ENCODE assay signal across 1 fruit fly cellular context in the genomic region with DNA sequence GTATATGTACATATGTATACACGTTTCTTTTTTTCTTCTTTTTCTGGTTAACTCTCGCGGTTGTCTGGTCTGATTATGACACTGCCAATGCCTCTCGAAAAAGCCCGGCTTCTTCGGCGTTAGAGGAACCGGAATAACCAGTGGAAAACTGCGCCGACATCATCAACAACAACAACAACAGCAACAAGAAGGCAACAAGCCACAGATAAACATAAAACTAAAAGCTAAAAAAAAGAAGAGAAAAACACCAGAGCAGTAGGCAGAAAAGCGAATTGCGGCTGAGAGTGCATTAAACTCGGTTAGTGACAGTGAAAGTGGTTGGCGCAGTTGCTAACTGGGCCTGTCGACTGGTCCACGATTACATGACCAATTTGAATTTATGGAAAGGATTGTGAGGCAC.
A peak's percentile ranks its signal among the peaks of the same experiment; 100 is the strongest.
TF ChIP-seq lines count a peak whose summit lies in the region.

No protein-coding gene starts in this region.

TF ChIP-seq in whole organism, prepupa, 60 proteins besides CTCF, POLR2A, EP300 and RAD21 (continued from another document):
- TF ChIP-seq CG6808 (GFP tag; optimal IDR thresholded peaks at IDR 0.05; lab: Kevin White, UChicago) (peak; percentile 32), salr (GFP tag; optimal IDR thresholded peaks at IDR 0.05; lab: Kevin White, UChicago) (peak in 1 of 2 experiments; percentile 2), acj6 (GFP tag; optimal IDR thresholded peaks at IDR 0.05; lab: Kevin White, UChicago) (no peak), Eip78C (GFP tag; lab: Kevin White, UChicago) (peak; percentile 53), Hr38 (GFP tag; optimal IDR thresholded peaks at IDR 0.05; lab: Kevin White, UChicago) (no peak), Ets21C (GFP tag; optimal IDR thresholded peaks at IDR 0.05; lab: Kevin White, UChicago) (no peak), Lpt (GFP tag; optimal IDR thresholded peaks at IDR 0.05; lab: Kevin White, UChicago) (peak; percentile 34), CG10631 (GFP tag; optimal IDR thresholded peaks at IDR 0.05; lab: Kevin White, UChicago) (no peak), CG11294 (GFP tag; IDR thresholded peaks at IDR 0.05; lab: Robert Waterston, UW) (no peak), spab (GFP tag; optimal IDR thresholded peaks at IDR 0.05; lab: Kevin White, UChicago) (no peak), dsx (GFP tag; optimal IDR thresholded peaks at IDR 0.05; lab: Kevin White, UChicago; ENCODE audit: poor library complexity, severe bottlenecking) (no peak), CG8319 (GFP tag; optimal IDR thresholded peaks at IDR 0.05; lab: Kevin White, UChicago) (no peak), ss (GFP tag; optimal IDR thresholded peaks at IDR 0.05; lab: Kevin White, UChicago) (peak; percentile 6 to 31), CG4318 (GFP tag; optimal IDR thresholded peaks at IDR 0.05; lab: Kevin White, UChicago) (no peak)
